Worm (Caenorhabditis elegans) whole organism, early embryonic: ENCODE measurements around the gene F54E2.5.

Experiments used
- B0310.2 ChIP-seq: sonication (generic microtip); optimal IDR thresholded peaks from 2 replicates; lab custom pipeline; 2016; ENCODE audit warnings: mild to moderate bottlenecking, missing genetic modification characterization, missing compliant biosample characterization
- F13C5.2 ChIP-seq: sonication (generic microtip); optimal IDR thresholded peaks from 2 replicates; lab custom pipeline; 2017; ENCODE audit warnings: mild to moderate bottlenecking, missing genetic modification characterization, inconsistent platforms, missing compliant biosample characterization
- aly-1 ChIP-seq: sonication (generic microtip); optimal IDR thresholded peaks from 2 replicates; lab custom pipeline; 2016; ENCODE audit warnings: missing genetic modification characterization, missing compliant biosample characterization
- ama-1 ChIP-seq: fragments of 150-350 bp; optimal IDR thresholded peaks from 2 replicates; lab custom pipeline; 2014
- ceh-13 ChIP-seq: fragments of 200-800 bp; sonication (Bioruptor generic); optimal IDR thresholded peaks from 2 replicates; lab custom pipeline; 2018; ENCODE audit warnings: mild to moderate bottlenecking, missing genetic modification characterization, missing compliant biosample characterization
- ceh-36 ChIP-seq: sonication (generic microtip); optimal IDR thresholded peaks from 2 replicates; lab custom pipeline; 2016; ENCODE audit warnings: missing genetic modification characterization, inconsistent platforms, missing compliant biosample characterization
- ets-7 ChIP-seq: sonication (generic microtip); optimal IDR thresholded peaks from 2 replicates; lab custom pipeline; 2016; ENCODE audit warnings: missing genotype, missing genetic modification characterization, missing compliant biosample characterization
- flt-1 ChIP-seq: fragments of 200-800 bp; sonication (Bioruptor generic); IDR thresholded peaks from 2 replicates; pipeline ENCODE4 v1.3.6; 2022; ENCODE audit warnings: missing genetic modification characterization, missing compliant biosample characterization
- hmbx-1 ChIP-seq: sonication (generic microtip); optimal IDR thresholded peaks from 2 replicates; lab custom pipeline; 2016; ENCODE audit warnings: mild to moderate bottlenecking, missing genetic modification characterization, missing compliant biosample characterization
- scrt-1 ChIP-seq: fragments of 200-800 bp; sonication (Bioruptor generic); IDR thresholded peaks from 2 replicates; pipeline ENCODE4 v1.3.6; 2022; ENCODE audit warnings: missing genetic modification characterization, missing compliant biosample characterization
- tbx-11 ChIP-seq: fragments of 200-800 bp; sonication (Bioruptor generic); IDR thresholded peaks from 2 replicates; pipeline ENCODE4 v1.3.6; 2022; ENCODE audit warnings: missing genetic modification characterization, missing compliant biosample characterization
- tbx-37 ChIP-seq: fragments of 200-800 bp; sonication (Bioruptor generic); conservative IDR thresholded peaks from 2 replicates; pipeline ENCODE4 v1.3.6; 2022; ENCODE audit warnings: missing genetic modification reagents, missing genetic modification characterization, missing compliant biosample characterization
- tra-4 ChIP-seq: sonication (generic microtip); optimal IDR thresholded peaks from 2 replicates; lab custom pipeline; 2017; ENCODE audit warnings: missing genetic modification characterization, missing compliant biosample characterization

DNA sequence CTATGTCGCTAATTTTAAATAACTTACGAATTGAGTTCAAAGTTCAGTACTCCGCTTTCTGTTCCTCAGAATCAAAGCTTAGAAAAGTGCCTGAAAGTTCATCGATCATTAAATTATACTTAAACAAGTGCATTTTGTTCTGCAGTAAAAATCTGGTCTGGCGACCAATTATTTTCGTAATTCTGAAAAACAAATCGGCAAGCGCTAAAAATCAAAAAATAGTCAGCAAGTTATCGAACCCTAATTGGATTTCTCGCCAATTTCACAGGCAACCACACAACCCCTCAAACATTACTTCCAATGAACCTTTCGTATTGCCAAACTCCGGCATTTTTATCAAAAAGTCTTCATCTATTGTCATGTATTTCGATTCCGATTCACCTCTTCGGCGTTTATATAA is 47.2 kb upstream of the F54E2.5 start, which contains the start of gene srh-272:
- no peak for TF ChIP-seq flt-1 (GFP tag; lab: Robert Waterston, UW)
- no peak for TF ChIP-seq aly-1 (tag; lab: Kevin White, UChicago)
- TF ChIP-seq ama-1, result no peak
- TF ChIP-seq B0310.2, result no peak
- TF ChIP-seq tbx-37 (GFP tag; lab: Robert Waterston, UW), result no peak
- TF ChIP-seq scrt-1, result no peak
- no peak for TF ChIP-seq ceh-36
- no peak for TF ChIP-seq tbx-11 (GFP tag; lab: Robert Waterston, UW)
- no peak for TF ChIP-seq ceh-13 (GFP tag; lab: Kevin White, UChicago)
- no peak for TF ChIP-seq ets-7 (tag; lab: Kevin White, UChicago)
- no peak for TF ChIP-seq hmbx-1 (tag; lab: Kevin White, UChicago)
- TF ChIP-seq tra-4 (tag; lab: Kevin White, UChicago), result no peak
- TF ChIP-seq F13C5.2, result no peak
